Worm (Caenorhabditis elegans): ENCODE data around the gene F07G11.2.

DNA sequence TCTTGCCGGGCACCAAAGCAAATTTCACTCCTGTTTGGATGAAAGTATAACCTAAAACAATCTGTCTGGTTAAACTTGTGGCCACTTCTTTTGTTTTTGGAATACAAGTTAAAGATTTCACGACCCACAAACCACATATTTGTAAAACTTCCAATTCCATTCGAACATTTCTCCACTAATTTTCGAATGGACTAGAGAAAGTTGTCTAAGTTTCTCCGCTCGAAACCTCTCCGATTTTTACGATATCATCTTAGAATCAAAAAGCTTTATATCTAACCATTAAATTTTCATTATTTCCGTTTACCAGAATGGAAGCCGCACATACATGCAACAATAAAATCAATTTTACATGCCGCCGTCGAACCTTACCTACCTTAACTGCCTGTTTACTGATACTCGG is 6.1 kb upstream of the F07G11.2 start, which contains the start of gene F07G11.3:
- TF ChIP-seq nhr-76 (tag; optimal IDR thresholded peaks at IDR 0.05) (no peak), blmp-1 (tag; optimal IDR thresholded peaks at IDR 0.05) (no peak), ham-2 (GFP tag; optimal IDR thresholded peaks at IDR 0.05) (no peak), flh-1 (GFP tag; optimal IDR thresholded peaks at IDR 0.05) (no peak)

Data from whole organism, mixed stage, embryonic.